Worm (Caenorhabditis elegans): ENCODE results near the gene ztf-16.

The ztf-16 gene

ce11 chrX:4800892-4801291, 10.4 kb downstream of the ztf-16 start:
- TF ChIP-seq skn-1 (tag; optimal IDR thresholded peaks at IDR 0.05) = no peak
- no peak for TF ChIP-seq nhr-23 (tag; optimal IDR thresholded peaks at IDR 0.05)
- TF ChIP-seq fos-1 (tag; optimal IDR thresholded peaks at IDR 0.05) = peak; percentile 22
- no peak for TF ChIP-seq gmeb-1 (tag; optimal IDR thresholded peaks at IDR 0.05)
- no peak for TF ChIP-seq mdl-1 (tag; optimal IDR thresholded peaks at IDR 0.05)
- TF ChIP-seq ceh-82 (tag; optimal IDR thresholded peaks at IDR 0.05) = no peak
- TF ChIP-seq zag-1 (tag; optimal IDR thresholded peaks at IDR 0.05) = no peak
- TF ChIP-seq ZK546.5 (tag; optimal IDR thresholded peaks at IDR 0.05) = no peak

ce11 chrX:4800078-4800621, 11.2 kb downstream of the ztf-16 start, which contains the start of gene mig-13:
Gene mig-13, minus strand, starts transcription at chrX:4800128.
- no peak for TF ChIP-seq fos-1 (tag; optimal IDR thresholded peaks at IDR 0.05)
- TF ChIP-seq skn-1 (tag; optimal IDR thresholded peaks at IDR 0.05) = no peak
- TF ChIP-seq mab-5 (tag; optimal IDR thresholded peaks at IDR 0.05) = peak; percentile 92
- no peak for TF ChIP-seq peb-1 (tag; optimal IDR thresholded peaks at IDR 0.05)
- no peak for TF ChIP-seq snpc-4 (tag; optimal IDR thresholded peaks at IDR 0.05)

- TF ChIP-seq blmp-1 (tag; optimal IDR thresholded peaks at IDR 0.05; ENCODE audit: insufficient read depth) (peak; percentile 98), nhr-23 (tag; optimal IDR thresholded peaks at IDR 0.05) (no peak), ztf-1 (GFP tag; conservative IDR thresholded peaks at IDR 0.05) (no peak), R02D3.7 (tag; optimal IDR thresholded peaks at IDR 0.05) (no peak), elt-1 (tag; optimal IDR thresholded peaks at IDR 0.05) (no peak), gmeb-1 (tag; optimal IDR thresholded peaks at IDR 0.05) (peak; percentile 1), dmd-4 (tag; optimal IDR thresholded peaks at IDR 0.05) (no peak), unc-62 (GFP tag; optimal IDR thresholded peaks at IDR 0.05) (no peak), lin-11 (tag; optimal IDR thresholded peaks at IDR 0.05) (no peak), peb-1 (tag; optimal IDR thresholded peaks at IDR 0.05) (no peak), F13H6.1 (tag; optimal IDR thresholded peaks at IDR 0.05) (peak; percentile 64), sma-3 (GFP tag; optimal IDR thresholded peaks at IDR 0.05) (peak; percentile 10), egl-27 (tag; optimal IDR thresholded peaks at IDR 0.05) (no peak), fos-1 (tag; optimal IDR thresholded peaks at IDR 0.05) (peak; percentile 74), lin-39 (tag; optimal IDR thresholded peaks at IDR 0.05) (no peak), nhr-25 (tag; optimal IDR thresholded peaks at IDR 0.05) (no peak), lsy-2 (tag; optimal IDR thresholded peaks at IDR 0.05) (peak in 1 of 2 experiments; percentile 4), nhr-12 (tag; optimal IDR thresholded peaks at IDR 0.05) (no peak), nhr-21 (tag; optimal IDR thresholded peaks at IDR 0.05) (no peak), skn-1 (tag; optimal IDR thresholded peaks at IDR 0.05) (no peak), nhr-11 (tag; optimal IDR thresholded peaks at IDR 0.05) (no peak), Y55F3AM.14 (GFP tag; optimal IDR thresholded peaks at IDR 0.05) (no peak), snpc-4 (tag; optimal IDR thresholded peaks at IDR 0.05) (no peak), mbf-1 (tag; optimal IDR thresholded peaks at IDR 0.05) (no peak), ztf-4 (tag; optimal IDR thresholded peaks at IDR 0.05) (no peak), mab-5 (tag; optimal IDR thresholded peaks at IDR 0.05) (no peak), sma-9 (GFP tag; optimal IDR thresholded peaks at IDR 0.05) (peak; percentile 83), sma-9 (tag; optimal IDR thresholded peaks at IDR 0.05) (no peak), alr-1 (tag; optimal IDR thresholded peaks at IDR 0.05) (no peak), ceh-16 (tag; optimal IDR thresholded peaks at IDR 0.05) (no peak), ama-1 (optimal IDR thresholded peaks at IDR 0.05) (no peak), nhr-10 (tag; optimal IDR thresholded peaks at IDR 0.05) (no peak), ZK546.5 (tag; optimal IDR thresholded peaks at IDR 0.05) (no peak), mdl-1 (tag; optimal IDR thresholded peaks at IDR 0.05) (no peak), nhr-129 (tag; optimal IDR thresholded peaks at IDR 0.05) (peak; percentile 14), zag-1 (tag; optimal IDR thresholded peaks at IDR 0.05) (no peak), lin-13 (GFP tag; optimal IDR thresholded peaks at IDR 0.05) (no peak), nhr-77 (tag; optimal IDR thresholded peaks at IDR 0.05) (no peak), ztf-11 (tag; optimal IDR thresholded peaks at IDR 0.05) (no peak), aly-2 (tag; optimal IDR thresholded peaks at IDR 0.05) (no peak), nhr-237 (tag; optimal IDR thresholded peaks at IDR 0.05) (no peak), unc-55 (GFP tag; optimal IDR thresholded peaks at IDR 0.05) (no peak), elt-3 (tag; optimal IDR thresholded peaks at IDR 0.05) (no peak), crh-2 (tag; optimal IDR thresholded peaks at IDR 0.05) (peak; percentile 73)
Measured at ce11 chrX:4795329-4795728, 16.0 kb downstream of the ztf-16 start.

Measured in whole organism, L2 larva.